Worm (Caenorhabditis elegans) whole organism, young adult: Measurements from ENCODE around the gene F12E12.2.

ENCODE experiments used
- D2030.7 ChIP-seq: fragments of 200-800 bp; sonication (Bioruptor generic); IDR thresholded peaks from 2 replicates; pipeline ENCODE4 v1.3.6; 2022; ENCODE audit warnings: missing genetic modification reagents, missing genetic modification characterization, missing compliant biosample characterization
- F23B12.7 ChIP-seq: sonication (generic microtip); optimal IDR thresholded peaks from 2 replicates; lab custom pipeline; 2017; ENCODE audit warnings: missing genetic modification characterization, mild to moderate bottlenecking, missing compliant biosample characterization, antibody characterized with exemption, moderate library complexity; ENCODE audit not compliant: insufficient read depth
- F39B2.1 ChIP-seq: fragments of 200-800 bp; sonication (Bioruptor generic); IDR thresholded peaks from 2 replicates; pipeline ENCODE4 v1.3.6; 2022; ENCODE audit warnings: missing genetic modification reagents, missing genetic modification characterization, missing compliant biosample characterization
- F49E8.2 ChIP-seq: sonication (generic microtip); optimal IDR thresholded peaks from 3 replicates; lab custom pipeline; 2017; ENCODE audit warnings: missing genetic modification characterization, mild to moderate bottlenecking, missing compliant biosample characterization, antibody characterized with exemption, moderate library complexity; ENCODE audit not compliant: insufficient read depth
- T07F8.4 ChIP-seq: sonication (generic microtip); optimal IDR thresholded peaks from 2 replicates; lab custom pipeline; 2016; ENCODE audit warnings: mild to moderate bottlenecking, missing genetic modification characterization, moderate library complexity, missing compliant biosample characterization
- Y53F4B.3 ChIP-seq: fragments of 200-800 bp; sonication (Bioruptor generic); IDR thresholded peaks from 2 replicates; pipeline ENCODE4 v1.3.6; 2022; ENCODE audit warnings: missing genetic modification reagents, missing genetic modification characterization, missing compliant biosample characterization
- aptf-2 ChIP-seq: fragments of 200-800 bp; sonication (Bioruptor generic); conservative IDR thresholded peaks from 2 replicates; pipeline ENCODE4 v1.3.6; 2022; ENCODE audit warnings: missing genetic modification reagents, missing genetic modification characterization, missing compliant biosample characterization
- aptf-3 ChIP-seq: fragments of 200-800 bp; sonication (Bioruptor generic); IDR thresholded peaks from 2 replicates; pipeline ENCODE4 v1.3.6; 2022; ENCODE audit warnings: missing genetic modification characterization, missing compliant biosample characterization
- atf-7 ChIP-seq: sonication (generic microtip); optimal IDR thresholded peaks from 2 replicates; lab custom pipeline; 2017; ENCODE audit warnings: mild to moderate bottlenecking, missing genetic modification characterization, missing compliant biosample characterization
- cebp-1 ChIP-seq, 2 experiments: fragments of 200-800 bp in 1 of 2; sonication (Bioruptor generic) in 1 of 2; sonication (generic microtip) in 1 of 2; IDR thresholded peaks in 1 of 2; optimal IDR thresholded peaks in 1 of 2; 2 replicates each; pipeline versions ENCODE4 v1.3.6 to Lab custom; 2017 to 2022; ENCODE audit warnings: missing compliant biosample characterization in 2 of 2, missing genetic modification characterization in 2 of 2, mild to moderate bottlenecking in 1 of 2, missing genetic modification reagents in 1 of 2, moderate library complexity in 1 of 2
- cebp-2 ChIP-seq: fragments of 200-800 bp; sonication (Bioruptor generic); IDR thresholded peaks from 2 replicates; pipeline ENCODE4 v1.3.6; 2022; ENCODE audit warnings: missing genetic modification characterization, missing compliant biosample characterization
- ceh-100 ChIP-seq: fragments of 200-800 bp; sonication (Bioruptor generic); IDR thresholded peaks from 2 replicates; pipeline ENCODE4 v1.3.6; 2022; ENCODE audit warnings: missing genetic modification reagents, missing genetic modification characterization, missing compliant biosample characterization
- ceh-58 ChIP-seq: fragments of 200-800 bp; sonication (Bioruptor generic); IDR thresholded peaks from 2 replicates; pipeline ENCODE4 v1.3.6; 2022; ENCODE audit warnings: missing genetic modification characterization, missing compliant biosample characterization
- ceh-91 ChIP-seq: fragments of 200-800 bp; sonication (Bioruptor generic); IDR thresholded peaks from 2 replicates; pipeline ENCODE4 v1.3.6; 2022; ENCODE audit warnings: missing genetic modification reagents, missing genetic modification characterization, missing compliant biosample characterization
- die-1 ChIP-seq: sonication (generic microtip); optimal IDR thresholded peaks from 2 replicates; lab custom pipeline; 2016; ENCODE audit warnings: missing genotype, mild to moderate bottlenecking, missing genetic modification characterization, missing compliant biosample characterization
- efl-1 ChIP-seq: fragments of 150-350 bp; optimal IDR thresholded peaks from 2 replicates; lab custom pipeline; 2014; ENCODE audit warnings: missing biosample characterization, missing genetic modification reagents, missing genetic modification characterization
- egl-44 ChIP-seq: fragments of 200-800 bp; sonication (Bioruptor generic); IDR thresholded peaks from 2 replicates; pipeline ENCODE4 v1.3.6; 2022; ENCODE audit warnings: missing genetic modification reagents, missing genetic modification characterization, missing compliant biosample characterization
- hlh-26 ChIP-seq: fragments of 200-800 bp; sonication (Bioruptor generic); conservative IDR thresholded peaks from 2 replicates; pipeline ENCODE4 v1.3.6; 2022; ENCODE audit warnings: missing genetic modification reagents, missing genetic modification characterization, missing compliant biosample characterization
- let-526 ChIP-seq: fragments of 200-800 bp; sonication (Bioruptor generic); IDR thresholded peaks from 2 replicates; pipeline ENCODE4 v1.3.6; 2022; ENCODE audit warnings: missing genetic modification reagents, missing genetic modification characterization, missing compliant biosample characterization
- lin-26 ChIP-seq: fragments of 200-800 bp; sonication (Bioruptor generic); IDR thresholded peaks from 2 replicates; pipeline ENCODE4 v1.3.6; 2022; ENCODE audit warnings: missing genetic modification reagents, missing genetic modification characterization, missing compliant biosample characterization
- lin-40 ChIP-seq: sonication (generic microtip); optimal IDR thresholded peaks from 2 replicates; lab custom pipeline; 2016; ENCODE audit warnings: missing genetic modification characterization, mild to moderate bottlenecking, missing compliant biosample characterization, missing genotype, missing genetic modification reagents
- lsl-1 ChIP-seq: fragments of 200-800 bp; sonication (Bioruptor generic); optimal IDR thresholded peaks from 2 replicates; lab custom pipeline; 2018; ENCODE audit warnings: mild to moderate bottlenecking, missing genetic modification characterization, moderate library complexity, missing compliant biosample characterization
- mes-4 ChIP-seq: sonication (generic microtip); optimal IDR thresholded peaks from 2 replicates; lab custom pipeline; 2016; ENCODE audit warnings: missing genotype, missing genetic modification characterization, missing compliant biosample characterization
- nhr-120 ChIP-seq: fragments of 200-800 bp; sonication (Bioruptor generic); IDR thresholded peaks from 2 replicates; pipeline ENCODE4 v1.3.6; 2022; ENCODE audit warnings: missing genetic modification characterization, missing compliant biosample characterization
- nhr-179 ChIP-seq: sonication (generic microtip); optimal IDR thresholded peaks from 2 replicates; lab custom pipeline; 2016; ENCODE audit warnings: mild to moderate bottlenecking, missing genetic modification characterization, missing compliant biosample characterization
- pha-4 ChIP-seq: fragments of 150-350 bp; sonication (generic microtip); optimal IDR thresholded peaks from 2 replicates; lab custom pipeline; 2014; ENCODE audit warnings: missing biosample characterization, missing genetic modification reagents, missing genetic modification characterization
- repo-1 ChIP-seq: sonication (generic microtip); optimal IDR thresholded peaks from 2 replicates; lab custom pipeline; 2017; ENCODE audit warnings: mild to moderate bottlenecking, missing genetic modification characterization, missing compliant biosample characterization
- sea-2 ChIP-seq: fragments of 200-800 bp; sonication (Bioruptor generic); IDR thresholded peaks from 2 replicates; pipeline ENCODE4 v1.3.6; 2022; ENCODE audit warnings: missing genetic modification characterization, missing compliant biosample characterization
- somi-1 ChIP-seq: fragments of 200-800 bp; sonication (Bioruptor generic); optimal IDR thresholded peaks from 2 replicates; lab custom pipeline; 2018; ENCODE audit warnings: mild to moderate bottlenecking, missing genetic modification characterization, missing compliant biosample characterization
- tbp1 ChIP-seq: fragments of 200-800 bp; sonication (Bioruptor generic); optimal IDR thresholded peaks from 2 replicates; lab custom pipeline; 2018; ENCODE audit warnings: mild to moderate bottlenecking, missing genetic modification characterization, missing compliant biosample characterization
- tlf-1 ChIP-seq: fragments of 200-800 bp; sonication (Bioruptor generic); optimal IDR thresholded peaks from 2 replicates; lab custom pipeline; 2018; ENCODE audit warnings: mild to moderate bottlenecking, missing genetic modification characterization, missing compliant biosample characterization
- xnd-1 ChIP-seq: sonication (generic microtip); optimal IDR thresholded peaks from 2 replicates; lab custom pipeline; 2016; ENCODE audit warnings: missing genotype, missing genetic modification reagents, missing genetic modification characterization, missing compliant biosample characterization
- zfh-2 ChIP-seq: fragments of 200-800 bp; sonication (Bioruptor generic); conservative IDR thresholded peaks from 2 replicates; pipeline ENCODE4 v1.3.6; 2022; ENCODE audit warnings: missing genetic modification reagents, missing genetic modification characterization, missing compliant biosample characterization
- ztf-6 ChIP-seq: fragments of 200-800 bp; sonication (Bioruptor generic); IDR thresholded peaks from 2 replicates; pipeline ENCODE4 v1.3.6; 2022; ENCODE audit warnings: missing genetic modification reagents, missing genetic modification characterization, missing compliant biosample characterization

F12E12.2 gene

DNA sequence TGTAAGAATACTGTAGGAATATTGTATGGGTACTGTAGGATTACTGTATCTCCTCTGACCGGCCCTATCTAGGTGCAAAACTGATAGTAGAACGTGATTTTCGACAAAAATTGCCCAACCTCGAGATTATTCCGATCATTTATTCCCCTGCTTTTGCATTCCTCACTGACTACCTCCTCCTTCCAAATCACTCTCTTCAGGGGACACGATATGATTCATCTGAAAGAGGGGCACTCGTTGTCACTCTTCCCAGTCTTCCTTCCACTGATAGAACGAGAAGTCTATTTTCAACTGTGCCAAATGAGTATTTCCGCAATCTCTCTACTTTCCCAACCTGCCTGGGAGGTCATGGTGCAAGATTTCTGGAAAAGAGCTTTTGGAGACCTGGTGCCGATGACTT, at the start of gene F12E12.2:
F12E12.2 (plus strand) TSS at position 301 of the 400 bp plus-strand sequence.
- TF ChIP-seq ceh-100 (GFP tag; lab: Robert Waterston, UW), result no peak
- TF ChIP-seq aptf-3, result no peak

DNA sequence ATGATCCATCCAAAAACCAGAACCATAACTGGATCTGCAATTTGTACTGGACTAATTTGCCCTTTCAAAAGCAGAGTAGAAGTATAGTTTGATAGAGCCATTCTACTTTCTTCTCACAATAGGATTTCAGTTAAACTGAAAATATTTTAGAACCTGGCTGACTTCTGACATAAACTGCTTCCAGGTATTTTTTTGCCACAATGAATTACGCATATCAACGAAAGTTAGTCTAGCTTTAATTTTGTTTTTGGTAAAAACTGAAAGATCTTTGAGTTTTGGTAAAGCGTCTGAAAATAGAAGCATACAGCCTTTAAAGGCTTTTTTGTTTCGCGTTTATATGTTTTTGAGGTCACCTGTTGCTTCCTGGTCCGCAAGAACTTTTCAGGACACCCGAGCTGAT, 49.1 kb upstream of the F12E12.2 start, which contains the start of gene srx-101:
srx-101 (minus strand) TSS at position 101 of the 400 bp plus-strand sequence.
- TF ChIP-seq somi-1, result no peak
- TF ChIP-seq cebp-1 (GFP tag; IDR thresholded peaks at IDR 0.05; lab: Robert Waterston, UW), result no peak
- TF ChIP-seq cebp-1 (tag; optimal IDR thresholded peaks at IDR 0.05; lab: Kevin White, UChicago), result no peak
- TF ChIP-seq nhr-179 (tag; lab: Kevin White, UChicago), result no peak
- no peak for TF ChIP-seq ceh-100 (GFP tag; lab: Robert Waterston, UW)
- TF ChIP-seq sea-2, result no peak
- TF ChIP-seq F39B2.1 (GFP tag; lab: Robert Waterston, UW), result no peak
- TF ChIP-seq zfh-2, result no peak
- no peak for TF ChIP-seq let-526 (GFP tag; lab: Robert Waterston, UW)
- no peak for TF ChIP-seq ztf-6 (GFP tag; lab: Robert Waterston, UW)
- TF ChIP-seq egl-44 (GFP tag; lab: Robert Waterston, UW), result no peak
- no peak for TF ChIP-seq atf-7 (tag; lab: Kevin White, UChicago)
- TF ChIP-seq lin-26 (GFP tag; lab: Robert Waterston, UW), result no peak
- TF ChIP-seq ceh-91, result no peak
- TF ChIP-seq hlh-26 (GFP tag; lab: Robert Waterston, UW), result no peak
- TF ChIP-seq lsl-1, result no peak

DNA sequence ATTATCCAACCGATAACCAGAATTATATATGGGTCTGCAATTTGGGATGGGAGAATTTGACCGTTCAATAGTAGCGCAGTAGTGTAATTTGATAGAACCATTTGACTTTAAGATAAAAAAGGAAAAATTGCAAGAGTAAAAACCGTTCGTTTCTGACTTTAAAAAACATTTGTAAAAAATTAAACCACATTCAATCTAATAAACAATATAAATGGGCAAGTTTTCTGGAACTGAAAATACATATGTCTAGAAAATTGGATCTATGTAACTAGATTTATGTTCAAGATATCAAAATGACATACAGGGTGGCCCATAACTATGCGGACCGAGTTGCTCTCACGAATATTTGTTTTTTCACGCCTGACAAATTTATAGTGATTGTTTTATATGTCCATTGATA, 45.1 kb upstream of the F12E12.2 start, which contains the start of gene srx-102:
srx-102 (minus strand) TSS at position 101 of the 400 bp plus-strand sequence.
- TF ChIP-seq aptf-2 (no peak), somi-1 (no peak), efl-1 (GFP tag; lab: Kevin White, UChicago) (no peak), xnd-1 (tag; lab: Kevin White, UChicago) (no peak), pha-4 (tag; lab: Kevin White, UChicago) (no peak), F39B2.1 (GFP tag; lab: Robert Waterston, UW) (no peak), ceh-58 (GFP tag; lab: Robert Waterston, UW) (no peak), repo-1 (tag; lab: Kevin White, UChicago) (no peak), lin-40 (tag; lab: Kevin White, UChicago) (no peak), tbp1 (GFP tag; lab: Kevin White, UChicago) (no peak), zfh-2 (no peak), Y53F4B.3 (GFP tag; lab: Robert Waterston, UW) (no peak), D2030.7 (GFP tag; lab: Robert Waterston, UW) (no peak)

- TF ChIP-seq tlf-1 (GFP tag; lab: Kevin White, UChicago) (no peak), T07F8.4 (tag; lab: Kevin White, UChicago) (no peak), xnd-1 (tag; lab: Kevin White, UChicago) (no peak), F49E8.2 (tag; lab: Kevin White, UChicago) (no peak), cebp-2 (GFP tag; lab: Robert Waterston, UW) (no peak), lsl-1 (no peak), sea-2 (no peak), mes-4 (no peak), die-1 (no peak), nhr-120 (GFP tag; lab: Robert Waterston, UW) (no peak), lin-40 (tag; lab: Kevin White, UChicago) (no peak), F23B12.7 (tag; lab: Kevin White, UChicago) (no peak)
Observed at ce11 chrII:3699591-3699990, 40.2 kb upstream of the F12E12.2 start, which contains the start of gene srx-104. TSS of gene srx-104 (minus strand) at chrII:3699691.
